Fruit fly (Drosophila melanogaster) whole organism: ENCODE measurements around the gene hook.

Experiments
- CG8478 ChIP-seq: fragments of >200 bp; optimal IDR thresholded peaks from 2 replicates; lab custom pipeline; 2018; ENCODE audit warnings: inconsistent platforms
- Dll ChIP-seq: fragments of >200 bp; optimal IDR thresholded peaks from 2 replicates; lab custom pipeline; 2017
- EcR ChIP-seq, 2 experiments: fragments of >200 bp; optimal IDR thresholded peaks; 2 replicates each; lab custom pipeline; 2017; ENCODE audit warnings: missing biosample characterization in 2 of 2, missing genetic modification characterization in 2 of 2, missing genetic modification reagents in 2 of 2
- pan ChIP-seq: fragments of >200 bp; optimal IDR thresholded peaks from 2 replicates; lab custom pipeline; 2017
- psq ChIP-seq: fragments of >200 bp; optimal IDR thresholded peaks from 2 replicates; lab custom pipeline; 2017
- usp ChIP-seq: fragments of >200 bp; optimal IDR thresholded peaks from 2 replicates; lab custom pipeline; 2017; ENCODE audit warnings: missing biosample characterization, missing genetic modification characterization, mixed read lengths

The hook gene

dm6 chr2L:18992196-18992595, 41.1 kb downstream of the hook start, which contains the start of gene CG46465:
CG46465 (plus strand) TSS chr2L:18992496.
- no peak for TF ChIP-seq pan
- no peak for TF ChIP-seq CG8478 (lab: Kevin White, UChicago)
- no peak for TF ChIP-seq psq
- TF ChIP-seq EcR (GFP tag; optimal IDR thresholded peaks at IDR 0.05; lab: Kevin White, UChicago) = no peak
- TF ChIP-seq Dll (lab: Kevin White, UChicago) = no peak

dm6 chr2L:18990720-18991119, 42.6 kb downstream of the hook start, which contains the start of gene CG15169:
CG15169 (plus strand) TSS chr2L:18991020.
- TF ChIP-seq psq (no peak), EcR (GFP tag; optimal IDR thresholded peaks at IDR 0.05; lab: Kevin White, UChicago) (no peak), Dll (lab: Kevin White, UChicago) (no peak), CG8478 (lab: Kevin White, UChicago) (no peak), usp (GFP tag; lab: Kevin White, UChicago) (no peak), pan (no peak)

dm6 chr2L:18990133-18990532, 43.2 kb downstream of the hook start, which contains the start of gene CG15170:
CG15170 (minus strand) TSS chr2L:18990233.
- TF ChIP-seq Dll (lab: Kevin White, UChicago) (no peak), EcR (GFP tag; optimal IDR thresholded peaks at IDR 0.05; lab: Kevin White, UChicago) (no peak), pan (no peak), psq (no peak), usp (GFP tag; lab: Kevin White, UChicago) (no peak), CG8478 (lab: Kevin White, UChicago) (no peak)

- TF ChIP-seq EcR (GFP tag; optimal IDR thresholded peaks at IDR 0.05; lab: Kevin White, UChicago) (no peak), CG8478 (lab: Kevin White, UChicago) (no peak), pan (no peak), usp (GFP tag; lab: Kevin White, UChicago) (no peak), Dll (lab: Kevin White, UChicago) (no peak), psq (no peak)
Observed at dm6 chr2L:18987078-18987895, 46.0 kb downstream of the hook start, which contains the start of the genes Swip-1 and EMC5. Swip-1 (minus strand) TSS chr2L:18987280. EMC5 (plus strand) TSS chr2L:18987707.

- TF ChIP-seq Dll (lab: Kevin White, UChicago) = no peak
- no peak for TF ChIP-seq pan
- no peak for TF ChIP-seq EcR (GFP tag; optimal IDR thresholded peaks at IDR 0.05; lab: Kevin White, UChicago)
- TF ChIP-seq usp (GFP tag; lab: Kevin White, UChicago) = no peak
- no peak for TF ChIP-seq CG8478 (lab: Kevin White, UChicago)
- TF ChIP-seq psq = no peak
Observed at dm6 chr2L:18986125-18986498, 47.2 kb downstream of the hook start.

- TF ChIP-seq EcR (GFP tag; optimal IDR thresholded peaks at IDR 0.05; lab: Kevin White, UChicago) (no peak), pan (no peak), CG8478 (lab: Kevin White, UChicago) (no peak), psq (no peak), Dll (lab: Kevin White, UChicago) (no peak), usp (GFP tag; lab: Kevin White, UChicago) (no peak)
Observed at dm6 chr2L:18985201-18986124, 47.8 kb downstream of the hook start.

- TF ChIP-seq psq (no peak), EcR (GFP tag; optimal IDR thresholded peaks at IDR 0.05; lab: Kevin White, UChicago) (no peak), Dll (lab: Kevin White, UChicago) (no peak), usp (GFP tag; lab: Kevin White, UChicago) (no peak), CG8478 (lab: Kevin White, UChicago) (no peak), pan (no peak)
Observed at dm6 chr2L:18984158-18984557, 49.1 kb downstream of the hook start.

- no peak for TF ChIP-seq usp (GFP tag; lab: Kevin White, UChicago)
- TF ChIP-seq CG8478 (lab: Kevin White, UChicago) = no peak
- no peak for TF ChIP-seq EcR (GFP tag; optimal IDR thresholded peaks at IDR 0.05; lab: Kevin White, UChicago)
- TF ChIP-seq pan = no peak
Observed at dm6 chr2L:18982826-18983758, 50.2 kb downstream of the hook start.

dm6 chr2L:18981947-18982579, 51.2 kb downstream of the hook start:
- TF ChIP-seq EcR (GFP tag; optimal IDR thresholded peaks at IDR 0.05; lab: Kevin White, UChicago) = no peak
- no peak for TF ChIP-seq usp (GFP tag; lab: Kevin White, UChicago)
- TF ChIP-seq CG8478 (lab: Kevin White, UChicago) = no peak
- TF ChIP-seq psq = no peak
- no peak for TF ChIP-seq pan
- TF ChIP-seq Dll (lab: Kevin White, UChicago) = no peak

- no peak for TF ChIP-seq psq
- no peak for TF ChIP-seq pan
- TF ChIP-seq Dll (lab: Kevin White, UChicago) = no peak
- no peak for TF ChIP-seq usp (GFP tag; lab: Kevin White, UChicago)
- TF ChIP-seq CG8478 (lab: Kevin White, UChicago) = no peak
- no peak for TF ChIP-seq EcR (GFP tag; optimal IDR thresholded peaks at IDR 0.05; lab: Kevin White, UChicago)
Observed at dm6 chr2L:18981484-18981883, 51.8 kb downstream of the hook start.
